Worm (Caenorhabditis elegans) whole organism, midembryonic: ENCODE measurements around the gene F47B7.3.

Experiments
- flt-1 ChIP-seq: fragments of 200-800 bp; sonication (Bioruptor generic); IDR thresholded peaks from 2 replicates; pipeline ENCODE4 v1.3.6; 2022; ENCODE audit warnings: missing genetic modification characterization, missing compliant biosample characterization
- med-1 ChIP-seq: sonication (generic microtip); optimal IDR thresholded peaks from 2 replicates; lab custom pipeline; 2017; ENCODE audit warnings: missing genetic modification characterization, mild to moderate bottlenecking, missing compliant biosample characterization, antibody characterized with exemption, missing genetic modification reagents; ENCODE audit not compliant: insufficient read depth
- ref-1 ChIP-seq: fragments of 200-800 bp; sonication (Bioruptor generic); conservative IDR thresholded peaks from 2 replicates; pipeline ENCODE4 v1.3.6; 2022; ENCODE audit warnings: missing genetic modification reagents, missing genetic modification characterization, missing compliant biosample characterization

DNA sequence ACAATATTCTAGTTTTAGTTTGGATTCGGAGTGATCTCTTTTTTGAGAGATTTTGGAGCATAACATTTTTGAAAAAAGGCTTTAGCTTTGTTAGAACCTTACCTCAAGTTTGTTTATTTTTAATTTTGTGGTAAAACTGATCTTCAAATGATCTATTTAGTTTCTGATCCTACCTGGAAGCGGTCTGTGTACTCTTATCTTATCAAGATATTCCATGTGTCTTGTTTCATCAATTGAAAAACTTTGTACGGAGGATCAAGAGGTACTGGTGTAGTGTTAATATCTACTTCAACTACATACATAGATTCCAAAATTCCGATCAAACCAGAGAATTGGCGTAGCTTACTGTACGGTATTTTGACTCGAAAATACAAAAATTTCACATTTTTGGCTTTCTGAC is 8.4 kb downstream of the F47B7.3 start:
- TF ChIP-seq flt-1 (GFP tag; lab: Robert Waterston, UW) = no peak
- no peak for TF ChIP-seq ref-1 (GFP tag; lab: Robert Waterston, UW)
- no peak for TF ChIP-seq med-1 (GFP tag; lab: Kevin White, UChicago)
